Fruit fly (Drosophila melanogaster): ENCODE data around the gene CG18809.

- TF ChIP-seq CG9948 (tag; optimal IDR thresholded peaks at IDR 0.05) (no peak), CG4496 (GFP tag; IDR thresholded peaks at IDR 0.05) (no peak), Ets98B (GFP tag; IDR thresholded peaks at IDR 0.05) (no peak), CG15710 (tag; optimal IDR thresholded peaks at IDR 0.05) (no peak), Pif1A (GFP tag; optimal IDR thresholded peaks at IDR 0.05) (no peak)
Observed at dm6 chrX:19764824-19765489, 20.8 kb upstream of the CG18809 start, which contains the start of gene CG12702.

Measured in whole organism, pupa.